Worm (Caenorhabditis elegans) whole organism, midembryonic: ENCODE measurements around the gene Y46D2A.2.
"Not testable (repeated sequence)": the region's sequence is repeated elsewhere in the genome, so short reads cannot be mapped to it uniquely, and the experiment has no call there.

Source experiments
- T22C8.4 ChIP-seq: fragments of 200-800 bp; sonication (Bioruptor generic); IDR thresholded peaks from 2 replicates; pipeline ENCODE4 v1.3.6; 2022; ENCODE audit warnings: missing genetic modification characterization, missing compliant biosample characterization
- cog-1 ChIP-seq: sonication (generic microtip); optimal IDR thresholded peaks from 2 replicates; lab custom pipeline; 2016; ENCODE audit warnings: missing genetic modification characterization, missing compliant biosample characterization
- flt-1 ChIP-seq: fragments of 200-800 bp; sonication (Bioruptor generic); IDR thresholded peaks from 2 replicates; pipeline ENCODE4 v1.3.6; 2022; ENCODE audit warnings: missing genetic modification characterization, missing compliant biosample characterization
- klf-2 ChIP-seq: fragments of 200-800 bp; sonication (Bioruptor generic); conservative IDR thresholded peaks from 2 replicates; pipeline ENCODE4 v1.3.6; 2022; ENCODE audit warnings: missing genetic modification reagents, missing genetic modification characterization, missing compliant biosample characterization
- med-1 ChIP-seq: sonication (generic microtip); optimal IDR thresholded peaks from 2 replicates; lab custom pipeline; 2017; ENCODE audit warnings: missing genetic modification characterization, mild to moderate bottlenecking, missing compliant biosample characterization, antibody characterized with exemption, missing genetic modification reagents; ENCODE audit not compliant: insufficient read depth
- ref-1 ChIP-seq: fragments of 200-800 bp; sonication (Bioruptor generic); conservative IDR thresholded peaks from 2 replicates; pipeline ENCODE4 v1.3.6; 2022; ENCODE audit warnings: missing genetic modification reagents, missing genetic modification characterization, missing compliant biosample characterization
- tab-1 ChIP-seq: fragments of 200-800 bp; sonication (Bioruptor generic); IDR thresholded peaks from 2 replicates; pipeline ENCODE4 v1.3.6; 2022; ENCODE audit warnings: missing genetic modification characterization, missing compliant biosample characterization
- ztf-23 ChIP-seq: fragments of 200-800 bp; sonication (Bioruptor generic); IDR thresholded peaks from 2 replicates; pipeline ENCODE4 v1.3.6; 2022; ENCODE audit warnings: missing genetic modification reagents, missing genetic modification characterization, missing compliant biosample characterization
- ztf-29 ChIP-seq: fragments of 200-800 bp; sonication (Bioruptor generic); IDR thresholded peaks from 2 replicates; pipeline ENCODE4 v1.3.6; 2022; ENCODE audit warnings: missing genetic modification reagents, missing genetic modification characterization, missing compliant biosample characterization

The Y46D2A.2 gene

ce11 chrII:3295193-3295592 is 27.9 kb downstream of the Y46D2A.2 start, which contains the start of gene btb-17:
btb-17 (plus strand) TSS chrII:3295405.
- TF ChIP-seq T22C8.4 (GFP tag; lab: Robert Waterston, UW) (no peak), tab-1 (GFP tag; lab: Robert Waterston, UW) (no peak), med-1 (GFP tag; lab: Kevin White, UChicago) (no peak), klf-2 (GFP tag; lab: Robert Waterston, UW) (no peak), cog-1 (tag; lab: Kevin White, UChicago) (no peak), flt-1 (GFP tag; lab: Robert Waterston, UW) (no peak), ztf-23 (GFP tag; lab: Robert Waterston, UW) (no peak), ztf-29 (GFP tag; lab: Robert Waterston, UW) (no peak), ref-1 (GFP tag; lab: Robert Waterston, UW) (no peak)

- not testable (repeated sequence) for TF ChIP-seq cog-1 (tag; lab: Kevin White, UChicago); ztf-29 (GFP tag; lab: Robert Waterston, UW); med-1 (GFP tag; lab: Kevin White, UChicago)
These were observed 32.5 kb downstream of the Y46D2A.2 start, which contains the start of gene F39E9.14 for ce11 chrII:3290544-3290943. F39E9.14 (minus strand) TSS chrII:3290644.

ce11 chrII:3287073-3287472 is 36.0 kb downstream of the Y46D2A.2 start, which contains the start of gene sri-63:
sri-63 (plus strand) TSS chrII:3287373.
- TF ChIP-seq cog-1 (tag; lab: Kevin White, UChicago) (no peak), T22C8.4 (GFP tag; lab: Robert Waterston, UW) (no peak), ztf-29 (GFP tag; lab: Robert Waterston, UW) (no peak)

ce11 chrII:3284558-3284957 is 38.5 kb downstream of the Y46D2A.2 start, which contains the start of gene scl-15:
scl-15 (minus strand) TSS chrII:3284658.
- no peak for TF ChIP-seq tab-1 (GFP tag; lab: Robert Waterston, UW)
- TF ChIP-seq klf-2 (GFP tag; lab: Robert Waterston, UW): no peak
- no peak for TF ChIP-seq med-1 (GFP tag; lab: Kevin White, UChicago)
- no peak for TF ChIP-seq ztf-23 (GFP tag; lab: Robert Waterston, UW)
- no peak for TF ChIP-seq ref-1 (GFP tag; lab: Robert Waterston, UW)

ce11 chrII:3282353-3282752 is 40.7 kb downstream of the Y46D2A.2 start, which contains the start of gene nep-13:
nep-13 (plus strand) TSS chrII:3282653.
- TF ChIP-seq ref-1 (GFP tag; lab: Robert Waterston, UW): no peak
- no peak for TF ChIP-seq ztf-23 (GFP tag; lab: Robert Waterston, UW)
- no peak for TF ChIP-seq med-1 (GFP tag; lab: Kevin White, UChicago)
- no peak for TF ChIP-seq T22C8.4 (GFP tag; lab: Robert Waterston, UW)
- no peak for TF ChIP-seq klf-2 (GFP tag; lab: Robert Waterston, UW)
- no peak for TF ChIP-seq tab-1 (GFP tag; lab: Robert Waterston, UW)
- no peak for TF ChIP-seq flt-1 (GFP tag; lab: Robert Waterston, UW)

- no peak for TF ChIP-seq tab-1 (GFP tag; lab: Robert Waterston, UW)
- no peak for TF ChIP-seq ztf-23 (GFP tag; lab: Robert Waterston, UW)
- TF ChIP-seq ref-1 (GFP tag; lab: Robert Waterston, UW): no peak
- no peak for TF ChIP-seq flt-1 (GFP tag; lab: Robert Waterston, UW)
- no peak for TF ChIP-seq ztf-29 (GFP tag; lab: Robert Waterston, UW)
- no peak for TF ChIP-seq T22C8.4 (GFP tag; lab: Robert Waterston, UW)
- no peak for TF ChIP-seq klf-2 (GFP tag; lab: Robert Waterston, UW)
- TF ChIP-seq cog-1 (tag; lab: Kevin White, UChicago): no peak
- TF ChIP-seq med-1 (GFP tag; lab: Kevin White, UChicago): no peak
These were observed 44.4 kb downstream of the Y46D2A.2 start, which contains the start of gene wht-4 for ce11 chrII:3278634-3279033. wht-4 (plus strand) TSS chrII:3278934.

- TF ChIP-seq ztf-29 (GFP tag; lab: Robert Waterston, UW) (no peak), T22C8.4 (GFP tag; lab: Robert Waterston, UW) (no peak), cog-1 (tag; lab: Kevin White, UChicago) (no peak), ztf-23 (GFP tag; lab: Robert Waterston, UW) (no peak), tab-1 (GFP tag; lab: Robert Waterston, UW) (no peak), ref-1 (GFP tag; lab: Robert Waterston, UW) (no peak), flt-1 (GFP tag; lab: Robert Waterston, UW) (no peak), klf-2 (GFP tag; lab: Robert Waterston, UW) (no peak), med-1 (GFP tag; lab: Kevin White, UChicago) (no peak)
These were observed 45.4 kb downstream of the Y46D2A.2 start, which contains the start of gene F02E11.4 for ce11 chrII:3277686-3278085. F02E11.4 (minus strand) TSS chrII:3277786.

- TF ChIP-seq ztf-29 (GFP tag; lab: Robert Waterston, UW): no peak
- no peak for TF ChIP-seq flt-1 (GFP tag; lab: Robert Waterston, UW)
- TF ChIP-seq med-1 (GFP tag; lab: Kevin White, UChicago): no peak
- TF ChIP-seq tab-1 (GFP tag; lab: Robert Waterston, UW): no peak
- TF ChIP-seq ztf-23 (GFP tag; lab: Robert Waterston, UW): no peak
- TF ChIP-seq T22C8.4 (GFP tag; lab: Robert Waterston, UW): no peak
These were observed 48.2 kb downstream of the Y46D2A.2 start, which contains the start of gene F02E11.3 for ce11 chrII:3274923-3275322. F02E11.3 (minus strand) TSS chrII:3275023.
